Fruit fly (Drosophila melanogaster) whole organism, embryonic: ENCODE data around the gene CG43401.

Experiments
- Abd-B ChIP-seq: fragments of 200-800 bp; sonication (Bioruptor generic); optimal IDR thresholded peaks from 2 replicates; lab custom pipeline; 2018; ENCODE audit warnings: missing biosample characterization, mild to moderate bottlenecking, missing genetic modification characterization, moderate library complexity
- Ada2b ChIP-seq: fragments of 200-800 bp; sonication (Bioruptor generic); IDR thresholded peaks from 2 replicates; pipeline ENCODE4 v1.3.6; 2022; ENCODE audit warnings: missing biosample characterization, missing genetic modification characterization
- Blimp-1 ChIP-seq: fragments of 200-800 bp; sonication (Bioruptor generic); optimal IDR thresholded peaks from 3 replicates; lab custom pipeline; 2018; ENCODE audit warnings: missing biosample characterization, missing genetic modification characterization, mild to moderate bottlenecking, moderate library complexity, missing genetic modification reagents
- CG10147 ChIP-seq: fragments of 200-800 bp; sonication (Bioruptor generic); optimal IDR thresholded peaks from 2 replicates; lab custom pipeline; 2019; ENCODE audit warnings: missing biosample characterization, mild to moderate bottlenecking, missing genetic modification characterization, moderate library complexity
- CG10209 ChIP-seq: fragments of 200-800 bp; sonication (Bioruptor generic); optimal IDR thresholded peaks from 3 replicates; lab custom pipeline; 2017; ENCODE audit warnings: missing biosample characterization, mild to moderate bottlenecking, missing genetic modification characterization, missing genetic modification reagents
- CG10267 ChIP-seq: fragments of 200-800 bp; sonication (Bioruptor generic); optimal IDR thresholded peaks from 2 replicates; lab custom pipeline; 2018; ENCODE audit warnings: missing biosample characterization, mild to moderate bottlenecking, missing genetic modification characterization, moderate library complexity
- CG13287 ChIP-seq: fragments of 200-800 bp; sonication (Bioruptor generic); IDR thresholded peaks from 2 replicates; pipeline ENCODE4 v1.3.6; 2022; ENCODE audit warnings: missing biosample characterization, missing genetic modification characterization; ENCODE audit not compliant: partially characterized antibody
- CG14441 ChIP-seq: fragments of 200-800 bp; sonication (Bioruptor generic); IDR thresholded peaks from 2 replicates; pipeline ENCODE4 v1.3.6; 2022; ENCODE audit warnings: missing biosample characterization, missing genetic modification characterization
- CG15073 ChIP-seq: fragments of 200-800 bp; sonication (Bioruptor generic); optimal IDR thresholded peaks from 2 replicates; lab custom pipeline; 2016; ENCODE audit warnings: missing biosample characterization, missing genetic modification characterization
- CG17361 ChIP-seq: fragments of 200-800 bp; sonication (Bioruptor generic); IDR thresholded peaks from 3 replicates; pipeline ENCODE4 v1.3.6; 2022; ENCODE audit warnings: missing biosample characterization, missing genetic modification characterization
- CG2120 ChIP-seq: fragments of 200-800 bp; sonication (Bioruptor generic); optimal IDR thresholded peaks from 3 replicates; lab custom pipeline; 2016; ENCODE audit warnings: missing biosample characterization, missing genetic modification characterization
- CG2202 ChIP-seq: fragments of 200-800 bp; sonication (Bioruptor generic); optimal IDR thresholded peaks from 2 replicates; lab custom pipeline; 2018; ENCODE audit warnings: missing biosample characterization, mild to moderate bottlenecking, missing genetic modification characterization
- CG2875 ChIP-seq: fragments of 200-800 bp; sonication (Bioruptor generic); optimal IDR thresholded peaks from 2 replicates; lab custom pipeline; 2017; ENCODE audit warnings: missing biosample characterization, mild to moderate bottlenecking, missing genetic modification characterization, missing genetic modification reagents
- CG33557 ChIP-seq: fragments of 200-800 bp; sonication (Bioruptor generic); optimal IDR thresholded peaks from 2 replicates; lab custom pipeline; 2019; ENCODE audit warnings: missing biosample characterization, mild to moderate bottlenecking, missing genetic modification characterization, moderate library complexity
- CG3838 ChIP-seq: fragments of 200-800 bp; sonication (Bioruptor generic); optimal IDR thresholded peaks from 3 replicates; lab custom pipeline; 2016; ENCODE audit warnings: missing biosample characterization, missing genetic modification characterization
- CG4328 ChIP-seq: fragments of 200-800 bp; sonication (Bioruptor generic); optimal IDR thresholded peaks from 3 replicates; lab custom pipeline; 2017; ENCODE audit warnings: missing biosample characterization, missing genetic modification reagents, missing genetic modification characterization
- CG4820 ChIP-seq: fragments of 200-800 bp; sonication (Bioruptor generic); optimal IDR thresholded peaks from 3 replicates; lab custom pipeline; 2016; ENCODE audit warnings: missing biosample characterization, missing genetic modification characterization
- CG9215 ChIP-seq: fragments of 200-800 bp; sonication (Bioruptor generic); IDR thresholded peaks from 2 replicates; pipeline ENCODE4 v1.3.6; 2022; ENCODE audit warnings: missing biosample characterization, missing genetic modification characterization
- CG9437 ChIP-seq: fragments of 200-800 bp; sonication (Bioruptor generic); optimal IDR thresholded peaks from 2 replicates; lab custom pipeline; 2018; ENCODE audit warnings: missing biosample characterization, mild to moderate bottlenecking, missing genetic modification characterization
- CHES-1-like ChIP-seq: fragments of 200-800 bp; sonication (Bioruptor generic); optimal IDR thresholded peaks from 2 replicates; lab custom pipeline; 2016; ENCODE audit warnings: missing biosample characterization, missing genetic modification characterization
- Camta ChIP-seq: fragments of 200-800 bp; sonication (Bioruptor generic); optimal IDR thresholded peaks from 2 replicates; lab custom pipeline; 2016; ENCODE audit warnings: missing biosample characterization, missing genetic modification characterization
- Hr78 ChIP-seq, 2 experiments: fragments of 200-800 bp in 1 of 2; fragments of >200 bp in 1 of 2; sonication (Bioruptor generic) in 1 of 2; optimal IDR thresholded peaks; 2 replicates each; lab custom pipeline; 2017 to 2019; ENCODE audit warnings: missing biosample characterization in 2 of 2, missing genetic modification characterization in 2 of 2, mild to moderate bottlenecking in 1 of 2, moderate library complexity in 1 of 2
- Jarid2 ChIP-seq: fragments of 200-800 bp; sonication (Bioruptor generic); optimal IDR thresholded peaks from 3 replicates; lab custom pipeline; 2017; ENCODE audit warnings: mild to moderate bottlenecking, missing biosample characterization, missing genetic modification reagents, missing genetic modification characterization
- Lhr ChIP-seq: fragments of 200-800 bp; sonication (Bioruptor generic); optimal IDR thresholded peaks from 3 replicates; lab custom pipeline; 2017; ENCODE audit warnings: mild to moderate bottlenecking, missing biosample characterization, missing genetic modification reagents, missing genetic modification characterization
- Mad ChIP-seq: fragments of 200-800 bp; sonication (Bioruptor generic); optimal IDR thresholded peaks from 2 replicates; lab custom pipeline; 2016; ENCODE audit warnings: missing biosample characterization, missing genetic modification characterization
- Med ChIP-seq: fragments of 200-800 bp; sonication (Bioruptor generic); peaks from one replicate; lab custom pipeline; 2016; ENCODE audit warnings: missing biosample characterization, missing genetic modification characterization, mild to moderate bottlenecking, inconsistent platforms, moderate library complexity
- Mes4 ChIP-seq: fragments of 200-800 bp; sonication (Bioruptor generic); optimal IDR thresholded peaks from 2 replicates; lab custom pipeline; 2016; ENCODE audit warnings: missing biosample characterization, missing genetic modification characterization
- PHDP ChIP-seq: fragments of 200-800 bp; sonication (Bioruptor generic); optimal IDR thresholded peaks from 3 replicates; lab custom pipeline; 2018; ENCODE audit warnings: missing biosample characterization, mild to moderate bottlenecking, missing genetic modification characterization, moderate library complexity
- Six4 ChIP-seq: fragments of 200-800 bp; sonication (Bioruptor generic); optimal IDR thresholded peaks from 2 replicates; lab custom pipeline; 2016; ENCODE audit warnings: missing biosample characterization, missing genetic modification characterization
- Usf ChIP-seq: fragments of 200-800 bp; sonication (Bioruptor generic); optimal IDR thresholded peaks from 2 replicates; lab custom pipeline; 2017; ENCODE audit warnings: missing genotype, missing biosample characterization, missing genetic modification characterization
- ase ChIP-seq: fragments of 200-800 bp; sonication (Bioruptor generic); IDR thresholded peaks from 3 replicates; pipeline ENCODE4 v1.3.6; 2022; ENCODE audit warnings: missing biosample characterization, missing genetic modification characterization
- br ChIP-seq: fragments of >200 bp; optimal IDR thresholded peaks from 2 replicates; lab custom pipeline; 2017
- cato ChIP-seq: fragments of 200-800 bp; sonication (Bioruptor generic); optimal IDR thresholded peaks from 2 replicates; lab custom pipeline; 2016; ENCODE audit warnings: missing biosample characterization, missing genetic modification characterization, borderline replicate concordance
- chif ChIP-seq, 2 experiments: fragments of 200-800 bp; sonication (Bioruptor generic); optimal IDR thresholded peaks; 3 replicates each; lab custom pipeline; 2016; ENCODE audit warnings: missing biosample characterization in 2 of 2, missing genetic modification characterization in 2 of 2
- chn ChIP-seq: fragments of 200-800 bp; sonication (Bioruptor generic); optimal IDR thresholded peaks from 2 replicates; lab custom pipeline; 2016; ENCODE audit warnings: missing biosample characterization, missing genetic modification characterization
- crc ChIP-seq: fragments of 200-800 bp; sonication (Bioruptor generic); optimal IDR thresholded peaks from 2 replicates; lab custom pipeline; 2016; ENCODE audit warnings: missing biosample characterization, missing genetic modification characterization
- croc ChIP-seq: fragments of 200-800 bp; sonication (Bioruptor generic); conservative IDR thresholded peaks from 3 replicates; pipeline ENCODE4 v1.3.6; 2022; ENCODE audit warnings: missing biosample characterization, missing genetic modification characterization
- disco-r ChIP-seq: fragments of 200-800 bp; sonication (Bioruptor generic); optimal IDR thresholded peaks from 2 replicates; lab custom pipeline; 2016; ENCODE audit warnings: missing biosample characterization, missing genetic modification characterization
- dm ChIP-seq: fragments of 200-800 bp; sonication (Bioruptor generic); optimal IDR thresholded peaks from 3 replicates; lab custom pipeline; 2016; ENCODE audit warnings: missing biosample characterization, missing genetic modification characterization
- dpn ChIP-seq, 2 experiments: fragments of 200-800 bp; sonication (Bioruptor generic); optimal IDR thresholded peaks; 3 replicates each; lab custom pipeline; 2016; ENCODE audit warnings: missing biosample characterization in 2 of 2, missing genetic modification characterization in 2 of 2
- ewg ChIP-seq: fragments of 200-800 bp; sonication (Bioruptor generic); optimal IDR thresholded peaks from 3 replicates; lab custom pipeline; 2017; ENCODE audit warnings: mild to moderate bottlenecking, missing biosample characterization, missing genetic modification reagents, missing genetic modification characterization
- exex ChIP-seq: fragments of 200-800 bp; sonication (Bioruptor generic); optimal IDR thresholded peaks from 4 replicates; lab custom pipeline; 2018; ENCODE audit warnings: missing biosample characterization, mild to moderate bottlenecking, missing genetic modification characterization, moderate library complexity
- ftz-f1 ChIP-seq: fragments of 200-800 bp; sonication (Bioruptor generic); optimal IDR thresholded peaks from 2 replicates; lab custom pipeline; 2016; ENCODE audit warnings: missing biosample characterization, missing genetic modification characterization
- gcm2 ChIP-seq: fragments of 200-800 bp; sonication (Bioruptor generic); optimal IDR thresholded peaks from 2 replicates; lab custom pipeline; 2016; ENCODE audit warnings: missing biosample characterization, missing genetic modification characterization
- gt ChIP-seq: fragments of 200-800 bp; sonication (Bioruptor generic); IDR thresholded peaks from 2 replicates; pipeline ENCODE4 v1.3.6; 2022; ENCODE audit warnings: missing biosample characterization, missing genetic modification characterization
- jumu ChIP-seq: fragments of 200-800 bp; sonication (Bioruptor generic); optimal IDR thresholded peaks from 3 replicates; lab custom pipeline; 2016; ENCODE audit warnings: missing biosample characterization, missing genetic modification characterization
- lov ChIP-seq, 2 experiments: fragments of 200-800 bp in 1 of 2; fragments of >200 bp in 1 of 2; sonication (Bioruptor generic) in 1 of 2; IDR thresholded peaks in 1 of 2; optimal IDR thresholded peaks in 1 of 2; 2 replicates in 1 of 2; 3 replicates in 1 of 2; pipeline versions ENCODE4 v1.3.6 to Lab custom; 2017 to 2022; ENCODE audit warnings: missing biosample characterization in 1 of 2, missing genetic modification characterization in 1 of 2
- pum ChIP-seq: fragments of 200-800 bp; sonication (Bioruptor generic); optimal IDR thresholded peaks from 2 replicates; lab custom pipeline; 2016; ENCODE audit warnings: missing biosample characterization, missing genetic modification characterization
- pzg ChIP-seq: fragments of 200-800 bp; sonication (Bioruptor generic); optimal IDR thresholded peaks from 3 replicates; lab custom pipeline; 2018; ENCODE audit warnings: missing biosample characterization, mild to moderate bottlenecking, missing genetic modification characterization, moderate library complexity
- zfh1 ChIP-seq: fragments of 200-800 bp; sonication (Bioruptor generic); IDR thresholded peaks from 3 replicates; pipeline ENCODE4 v1.3.6; 2022; ENCODE audit warnings: missing biosample characterization, missing genetic modification characterization

Gene CG43401

dm6 chr2L:1426821-1427265 is 1.4 kb upstream of the CG43401 start (continued):
- TF ChIP-seq CG4820 (peak; percentile 81), CG3838 (GFP tag; lab: Kevin White, UChicago) (no peak), crc (GFP tag; lab: Kevin White, UChicago) (peak; percentile 5), Med (peak; percentile 91), pzg (GFP tag; lab: Kevin White, UChicago) (no peak), PHDP (tag; lab: Kevin White, UChicago) (peak; percentile 65), Blimp-1 (GFP tag; lab: Kevin White, UChicago) (peak; percentile 79), dm (GFP tag; lab: Kevin White, UChicago) (peak; percentile 54), chif (GFP tag; optimal IDR thresholded peaks at IDR 0.05; lab: Kevin White, UChicago) (peak; percentile 65 to 77), gcm2 (peak; percentile 7), CG15073 (no peak), ewg (GFP tag; lab: Kevin White, UChicago) (peak; percentile 62), croc (GFP tag; lab: Robert Waterston, UW) (peak; percentile 75; the same call in 2 of the 3 replicates), CG10147 (GFP tag; lab: Kevin White, UChicago) (peak; percentile 20), exex (tag; lab: Kevin White, UChicago) (no peak), Six4 (peak; percentile 70), ase (peak; percentile 56; the same call in 1 of the 3 replicates), pum (GFP tag; lab: Kevin White, UChicago) (peak; percentile 29), disco-r (no peak), CHES-1-like (GFP tag; lab: Kevin White, UChicago) (peak; percentile 4), cato (peak; percentile 68), lov (optimal IDR thresholded peaks at IDR 0.05; lab: Kevin White, UChicago) (no peak), lov (GFP tag; IDR thresholded peaks at IDR 0.05; lab: Robert Waterston, UW) (peak; percentile 72; the same call in 2 of the 3 replicates), CG10267 (tag; lab: Kevin White, UChicago) (peak; percentile 77), CG9437 (GFP tag; lab: Kevin White, UChicago) (peak; percentile 59), dpn (GFP tag; optimal IDR thresholded peaks at IDR 0.05; lab: Kevin White, UChicago) (peak; percentile 56 to 75), CG14441 (GFP tag; lab: Robert Waterston, UW) (peak; percentile 59), CG10209 (peak; percentile 74), ftz-f1 (GFP tag; lab: Kevin White, UChicago) (no peak), CG2120 (GFP tag; lab: Kevin White, UChicago) (peak; percentile 33), Hr78 (GFP tag; optimal IDR thresholded peaks at IDR 0.05; lab: Kevin White, UChicago) (peak in 1 of 2 experiments; percentile 28), CG2202 (tag; lab: Kevin White, UChicago) (peak; percentile 72), Lhr (GFP tag; lab: Kevin White, UChicago) (peak; percentile 54), Camta (GFP tag; lab: Kevin White, UChicago) (peak; percentile 58), Abd-B (GFP tag; lab: Kevin White, UChicago) (peak; percentile 77), CG13287 (GFP tag; lab: Robert Waterston, UW) (no peak), CG17361 (GFP tag; lab: Robert Waterston, UW) (peak; percentile 83), CG33557 (peak; percentile 65), chn (GFP tag; lab: Kevin White, UChicago) (peak; percentile 59), CG9215 (no peak), Ada2b (GFP tag; lab: Robert Waterston, UW) (peak; percentile 50; the same call in 1 of the 2 replicates), CG4328 (GFP tag; lab: Kevin White, UChicago) (no peak), jumu (no peak), Mad (GFP tag; lab: Kevin White, UChicago) (peak; percentile 68), CG2875 (GFP tag; lab: Kevin White, UChicago) (peak; percentile 80), Mes4 (GFP tag; lab: Kevin White, UChicago) (peak; percentile 31), br (no peak), gt (GFP tag; lab: Robert Waterston, UW) (0 out of 2 replicates have a peak, but pooled peaks have one; percentile 39), Jarid2 (GFP tag; lab: Kevin White, UChicago) (peak; percentile 33), Usf (GFP tag; lab: Kevin White, UChicago) (peak; percentile 77), zfh1 (GFP tag; lab: Robert Waterston, UW) (peak; percentile 87)
